Fruit fly (Drosophila melanogaster) Kc167 (cell line): ENCODE results near the gene CG9109.

ENCODE experiments used
- Sin3A ChIP-seq: fragments of >200 bp; optimal IDR thresholded peaks from 2 replicates; lab custom pipeline; 2018; ENCODE audit warnings: missing external identifiers
- h ChIP-seq: fragments of >200 bp; optimal IDR thresholded peaks from 3 replicates; lab custom pipeline; 2018; ENCODE audit warnings: missing external identifiers
- insv ChIP-seq: fragments of >200 bp; optimal IDR thresholded peaks from 3 replicates; lab custom pipeline; 2018; ENCODE audit warnings: missing external identifiers
- psq ChIP-seq: fragments of >200 bp; optimal IDR thresholded peaks from 2 replicates; lab custom pipeline; 2017; ENCODE audit warnings: missing external identifiers

DNA sequence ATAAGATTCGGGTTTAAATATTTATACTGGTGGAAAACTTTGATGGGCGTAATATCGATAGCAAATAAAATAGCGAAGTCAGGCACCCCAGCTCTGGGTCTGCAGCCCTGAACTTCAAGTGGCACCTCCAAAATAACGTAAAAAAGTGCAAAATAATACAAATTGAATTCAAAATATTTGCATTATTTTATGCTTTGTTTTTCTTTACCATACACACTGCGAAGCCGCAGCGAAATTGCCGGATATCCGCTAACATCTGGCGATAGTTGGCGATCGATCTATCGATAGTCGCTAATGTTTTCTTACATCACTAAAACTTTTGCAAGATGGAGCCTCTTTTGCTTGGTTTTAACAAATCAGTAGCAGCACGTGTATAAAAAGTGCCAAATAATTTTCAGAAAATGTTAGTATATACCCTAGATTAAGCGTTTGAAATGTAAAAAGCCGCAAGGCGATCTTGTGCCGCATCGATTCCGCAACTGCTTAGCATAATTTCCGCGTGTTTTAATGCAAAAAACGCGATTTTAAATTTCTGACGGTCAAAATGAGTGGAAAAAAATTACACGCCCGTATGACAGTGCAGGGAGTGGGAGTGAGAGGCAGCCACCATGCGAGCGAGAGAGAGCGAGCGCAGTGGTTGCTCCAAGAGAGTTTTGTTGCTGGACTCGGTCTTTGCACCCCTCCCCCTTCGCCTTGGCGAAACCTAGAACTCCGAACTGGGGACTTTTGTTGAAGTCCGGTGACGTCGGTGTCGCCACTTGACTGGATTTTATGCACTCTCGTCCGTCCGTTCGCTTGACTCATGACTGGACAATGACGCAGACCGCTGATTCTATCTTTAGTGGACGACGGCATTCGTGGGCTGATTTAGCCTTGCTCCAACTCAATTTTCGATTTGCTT, 52.5 kb downstream of the CG9109 start, which contains the start of gene eIF4A:
- no peak for TF ChIP-seq h (lab: Kevin White, UChicago)
- TF ChIP-seq psq (lab: Kevin White, UChicago) = no peak
- no peak for TF ChIP-seq insv (lab: Kevin White, UChicago)
- TF ChIP-seq Sin3A = no peak
